Fruit fly (Drosophila melanogaster): ENCODE measurements around the gene CG32440.

The CG32440 gene

dm6 chr3L:21347197-21347831 lies 12.7 kb upstream of the CG32440 start (continued):
- peak; percentile 46 for TF ChIP-seq CG6792 (GFP tag; optimal IDR thresholded peaks at IDR 0.05)
- TF ChIP-seq fd85E (GFP tag; optimal IDR thresholded peaks at IDR 0.05): no peak
- TF ChIP-seq CG9139 (GFP tag; optimal IDR thresholded peaks at IDR 0.05): no peak
- peak; percentile 57 for TF ChIP-seq dac (GFP tag; optimal IDR thresholded peaks at IDR 0.05)
- peak; percentile 58 for TF ChIP-seq Eip75B (GFP tag; optimal IDR thresholded peaks at IDR 0.05)
- TF ChIP-seq Eip78C (GFP tag): peak; percentile 92
- TF ChIP-seq CG10669 (GFP tag; optimal IDR thresholded peaks at IDR 0.05): peak; percentile 69
- TF ChIP-seq CG11902 (GFP tag; optimal IDR thresholded peaks at IDR 0.05): peak; percentile 36
- no peak for TF ChIP-seq Hr38 (GFP tag; optimal IDR thresholded peaks at IDR 0.05)
- peak; percentile 64 for TF ChIP-seq topi (GFP tag; optimal IDR thresholded peaks at IDR 0.05)
- TF ChIP-seq CG4318 (GFP tag; optimal IDR thresholded peaks at IDR 0.05): peak; percentile 74
- peak; percentile 61 for TF ChIP-seq Met (GFP tag; optimal IDR thresholded peaks at IDR 0.05)
- TF ChIP-seq CG15336 (GFP tag; IDR thresholded peaks at IDR 0.05): 0 out of 2 replicates have a peak, but pooled peaks have one; percentile 11
- TF ChIP-seq svp (GFP tag): peak; percentile 82
- no peak for TF ChIP-seq CG16779 (tag; optimal IDR thresholded peaks at IDR 0.05)
- peak; percentile 55 for TF ChIP-seq CG8319 (GFP tag; optimal IDR thresholded peaks at IDR 0.05)
- peak; percentile 67 for TF ChIP-seq pdm3 (GFP tag; optimal IDR thresholded peaks at IDR 0.05)

dm6 chr3L:21348983-21349432 lies 11.0 kb upstream of the CG32440 start, which contains the start of gene ebd2:
Gene ebd2, minus strand, starts transcription at chr3L:21349288.
- TF ChIP-seq CG15336 (GFP tag; IDR thresholded peaks at IDR 0.05) (0 out of 2 replicates have a peak, but pooled peaks have one; percentile 11), CG3919 (GFP tag; optimal IDR thresholded peaks at IDR 0.05) (peak; percentile 27), CG6276 (GFP tag; optimal IDR thresholded peaks at IDR 0.05) (peak; percentile 28), eg (GFP tag; IDR thresholded peaks at IDR 0.05) (0 out of 3 replicates have a peak, but pooled peaks have one; percentile 23), Eip93F (GFP tag; optimal IDR thresholded peaks at IDR 0.05) (no peak), Eip78C (GFP tag) (peak; percentile 46), fd59A (GFP tag; optimal IDR thresholded peaks at IDR 0.05) (no peak), ss (GFP tag; optimal IDR thresholded peaks at IDR 0.05) (peak in 1 of 2 experiments; percentile 33), fkh (GFP tag; optimal IDR thresholded peaks at IDR 0.05) (peak; percentile 91), CG9139 (GFP tag; optimal IDR thresholded peaks at IDR 0.05) (peak; percentile 13), CG11902 (GFP tag; optimal IDR thresholded peaks at IDR 0.05) (no peak), Lpt (GFP tag; optimal IDR thresholded peaks at IDR 0.05) (no peak), vri (GFP tag; optimal IDR thresholded peaks at IDR 0.05) (peak; percentile 76), CG10669 (GFP tag; optimal IDR thresholded peaks at IDR 0.05) (no peak), CG6163 (GFP tag; IDR thresholded peaks at IDR 0.05) (0 out of 3 replicates have a peak, but pooled peaks have one; percentile 18), CG7368 (GFP tag; optimal IDR thresholded peaks at IDR 0.05) (peak; percentile 12), salr (GFP tag; optimal IDR thresholded peaks at IDR 0.05) (no peak), CG1621 (tag; optimal IDR thresholded peaks at IDR 0.05) (peak; percentile 61), CG32006 (GFP tag; optimal IDR thresholded peaks at IDR 0.05) (no peak)

dm6 chr3L:21356395-21356794 lies 3.6 kb upstream of the CG32440 start, which contains the start of gene CG12971:
Gene CG12971, minus strand, starts transcription at chr3L:21356495.
- TF ChIP-seq CG8319 (GFP tag; optimal IDR thresholded peaks at IDR 0.05) (no peak), OdsH (GFP tag; optimal IDR thresholded peaks at IDR 0.05) (no peak), eg (GFP tag; IDR thresholded peaks at IDR 0.05) (no peak), CG11294 (GFP tag; IDR thresholded peaks at IDR 0.05) (no peak), Hr4 (GFP tag; optimal IDR thresholded peaks at IDR 0.05) (no peak), topi (GFP tag; optimal IDR thresholded peaks at IDR 0.05) (no peak), CG32006 (GFP tag; optimal IDR thresholded peaks at IDR 0.05) (no peak), Eip78C (GFP tag) (no peak), CG10631 (GFP tag; optimal IDR thresholded peaks at IDR 0.05) (no peak), vri (GFP tag; optimal IDR thresholded peaks at IDR 0.05) (no peak), lz (GFP tag; optimal IDR thresholded peaks at IDR 0.05) (no peak), CG8119 (GFP tag; IDR thresholded peaks at IDR 0.05) (no peak), CG15336 (GFP tag; IDR thresholded peaks at IDR 0.05) (no peak)

All from whole organism, prepupa.